Fruit fly (Drosophila melanogaster) whole organism, embryonic: ENCODE measurements around the gene CG17362.

ENCODE experiments used
- Atf3 ChIP-seq: fragments of 200-800 bp; sonication (Bioruptor generic); optimal IDR thresholded peaks from 3 replicates; lab custom pipeline; 2016; ENCODE audit warnings: missing biosample characterization, missing genetic modification characterization
- CG10147 ChIP-seq: fragments of 200-800 bp; sonication (Bioruptor generic); optimal IDR thresholded peaks from 2 replicates; lab custom pipeline; 2019; ENCODE audit warnings: missing biosample characterization, mild to moderate bottlenecking, missing genetic modification characterization, moderate library complexity
- CG10209 ChIP-seq: fragments of 200-800 bp; sonication (Bioruptor generic); optimal IDR thresholded peaks from 3 replicates; lab custom pipeline; 2017; ENCODE audit warnings: missing biosample characterization, mild to moderate bottlenecking, missing genetic modification characterization, missing genetic modification reagents
- CG11504 ChIP-seq: fragments of 200-800 bp; sonication (Bioruptor generic); optimal IDR thresholded peaks from 3 replicates; lab custom pipeline; 2019; ENCODE audit warnings: missing biosample characterization, mild to moderate bottlenecking, missing genetic modification characterization, moderate library complexity
- CG13287 ChIP-seq: fragments of 200-800 bp; sonication (Bioruptor generic); IDR thresholded peaks from 2 replicates; pipeline ENCODE4 v1.3.6; 2022; ENCODE audit warnings: missing biosample characterization, missing genetic modification characterization; ENCODE audit not compliant: partially characterized antibody
- CG14710 ChIP-seq: fragments of 200-800 bp; sonication (Bioruptor generic); optimal IDR thresholded peaks from 3 replicates; lab custom pipeline; 2019; ENCODE audit warnings: missing biosample characterization, mild to moderate bottlenecking, missing genetic modification characterization, moderate library complexity
- CG2120 ChIP-seq: fragments of 200-800 bp; sonication (Bioruptor generic); optimal IDR thresholded peaks from 3 replicates; lab custom pipeline; 2016; ENCODE audit warnings: missing biosample characterization, missing genetic modification characterization
- CG31365 ChIP-seq: fragments of 200-800 bp; sonication (Bioruptor generic); optimal IDR thresholded peaks from 2 replicates; lab custom pipeline; 2018; ENCODE audit warnings: missing biosample characterization, mild to moderate bottlenecking, missing genetic modification characterization
- CG3163 ChIP-seq: fragments of 200-800 bp; sonication (Bioruptor generic); optimal IDR thresholded peaks from 3 replicates; lab custom pipeline; 2016; ENCODE audit warnings: missing biosample characterization, missing genetic modification characterization
- CG34376 ChIP-seq: fragments of 200-800 bp; sonication (Bioruptor generic); optimal IDR thresholded peaks from 2 replicates; lab custom pipeline; 2018; ENCODE audit warnings: missing biosample characterization, mild to moderate bottlenecking, missing genetic modification characterization
- CG3838 ChIP-seq: fragments of 200-800 bp; sonication (Bioruptor generic); optimal IDR thresholded peaks from 3 replicates; lab custom pipeline; 2016; ENCODE audit warnings: missing biosample characterization, missing genetic modification characterization
- CG5180 ChIP-seq: fragments of 200-800 bp; sonication (Bioruptor generic); optimal IDR thresholded peaks from 3 replicates; lab custom pipeline; 2017; ENCODE audit warnings: missing biosample characterization, missing genetic modification characterization, mild to moderate bottlenecking, moderate library complexity, missing genetic modification reagents
- CG6272 ChIP-seq: fragments of 200-800 bp; sonication (Bioruptor generic); IDR thresholded peaks from 2 replicates; pipeline ENCODE4 v1.3.6; 2022; ENCODE audit warnings: missing biosample characterization, missing genetic modification characterization
- CG7839 ChIP-seq: fragments of 200-800 bp; sonication (Bioruptor generic); optimal IDR thresholded peaks from 3 replicates; lab custom pipeline; 2018; ENCODE audit warnings: missing biosample characterization, mild to moderate bottlenecking, missing genetic modification characterization, moderate library complexity
- CG8478 ChIP-seq: fragments of >200 bp; optimal IDR thresholded peaks from 2 replicates; lab custom pipeline; 2018
- CG8765 ChIP-seq: fragments of 200-800 bp; sonication (Bioruptor generic); IDR thresholded peaks from 2 replicates; pipeline ENCODE4 v1.3.6; 2022; ENCODE audit warnings: missing biosample characterization, missing genetic modification characterization
- CG9876 ChIP-seq: fragments of 200-800 bp; sonication (Bioruptor generic); optimal IDR thresholded peaks from 2 replicates; lab custom pipeline; 2016; ENCODE audit warnings: missing biosample characterization, missing genetic modification characterization
- Camta ChIP-seq: fragments of 200-800 bp; sonication (Bioruptor generic); optimal IDR thresholded peaks from 2 replicates; lab custom pipeline; 2016; ENCODE audit warnings: missing biosample characterization, missing genetic modification characterization
- CkIIα-i1 ChIP-seq: fragments of 200-800 bp; sonication (Bioruptor generic); IDR thresholded peaks from 2 replicates; pipeline ENCODE4 v1.3.6; 2022; ENCODE audit warnings: missing biosample characterization, missing genetic modification characterization
- Dad ChIP-seq: fragments of 200-800 bp; sonication (Bioruptor generic); optimal IDR thresholded peaks from 3 replicates; lab custom pipeline; 2016; ENCODE audit warnings: missing biosample characterization, missing genetic modification characterization
- Dll ChIP-seq: fragments of 200-800 bp; sonication (Bioruptor generic); IDR thresholded peaks from 4 replicates; pipeline ENCODE4 v1.3.6; 2022; ENCODE audit warnings: missing biosample characterization, missing genetic modification characterization; ENCODE audit not compliant: partially characterized antibody
- Elba2 ChIP-seq: fragments of 200-800 bp; sonication (Bioruptor generic); optimal IDR thresholded peaks from 3 replicates; lab custom pipeline; 2016; ENCODE audit warnings: missing biosample characterization, missing genetic modification characterization
- Fer2 ChIP-seq: fragments of 200-800 bp; sonication (Bioruptor generic); optimal IDR thresholded peaks from 2 replicates; lab custom pipeline; 2018; ENCODE audit warnings: missing biosample characterization, mild to moderate bottlenecking, missing genetic modification characterization, moderate library complexity
- H2.0 ChIP-seq: fragments of 200-800 bp; sonication (Bioruptor generic); IDR thresholded peaks from 2 replicates; pipeline ENCODE4 v1.3.6; 2022; ENCODE audit warnings: missing biosample characterization, missing genetic modification characterization
- HLH4C ChIP-seq: fragments of 200-800 bp; sonication (Bioruptor generic); IDR thresholded peaks from 3 replicates; pipeline ENCODE4 v1.3.6; 2022; ENCODE audit warnings: missing biosample characterization, missing genetic modification characterization; ENCODE audit not compliant: partially characterized antibody
- Hmr ChIP-seq: fragments of 200-800 bp; sonication (Bioruptor generic); optimal IDR thresholded peaks from 3 replicates; lab custom pipeline; 2017; ENCODE audit warnings: mild to moderate bottlenecking, missing biosample characterization, missing genetic modification reagents, missing genetic modification characterization
- Hr39 ChIP-seq: fragments of >200 bp; optimal IDR thresholded peaks from 2 replicates; lab custom pipeline; 2017
- Jarid2 ChIP-seq: fragments of 200-800 bp; sonication (Bioruptor generic); optimal IDR thresholded peaks from 3 replicates; lab custom pipeline; 2017; ENCODE audit warnings: mild to moderate bottlenecking, missing biosample characterization, missing genetic modification reagents, missing genetic modification characterization
- Lhr ChIP-seq: fragments of 200-800 bp; sonication (Bioruptor generic); optimal IDR thresholded peaks from 3 replicates; lab custom pipeline; 2017; ENCODE audit warnings: mild to moderate bottlenecking, missing biosample characterization, missing genetic modification reagents, missing genetic modification characterization
- Mad ChIP-seq: fragments of 200-800 bp; sonication (Bioruptor generic); optimal IDR thresholded peaks from 2 replicates; lab custom pipeline; 2016; ENCODE audit warnings: missing biosample characterization, missing genetic modification characterization
- PHDP ChIP-seq: fragments of 200-800 bp; sonication (Bioruptor generic); optimal IDR thresholded peaks from 3 replicates; lab custom pipeline; 2018; ENCODE audit warnings: missing biosample characterization, mild to moderate bottlenecking, missing genetic modification characterization, moderate library complexity
- ato ChIP-seq: fragments of 200-800 bp; sonication (Bioruptor generic); IDR thresholded peaks from 2 replicates; pipeline ENCODE4 v1.3.6; 2022; ENCODE audit warnings: missing biosample characterization, missing genetic modification characterization; ENCODE audit not compliant: partially characterized antibody
- caup ChIP-seq: fragments of 200-800 bp; sonication (Bioruptor generic); optimal IDR thresholded peaks from 3 replicates; lab custom pipeline; 2017; ENCODE audit warnings: missing biosample characterization, mild to moderate bottlenecking, missing genetic modification characterization, moderate library complexity; ENCODE audit not compliant: severe bottlenecking
- chm ChIP-seq: fragments of 200-800 bp; sonication (Bioruptor generic); IDR thresholded peaks from 2 replicates; pipeline ENCODE4 v1.3.6; 2022; ENCODE audit warnings: missing biosample characterization, missing genetic modification characterization
- danr ChIP-seq: fragments of 200-800 bp; sonication (Bioruptor generic); IDR thresholded peaks from 2 replicates; pipeline ENCODE4 v1.3.6; 2022; ENCODE audit warnings: missing biosample characterization, missing genetic modification characterization
- fd96Cb ChIP-seq: fragments of 200-800 bp; sonication (Bioruptor generic); optimal IDR thresholded peaks from 2 replicates; lab custom pipeline; 2018; ENCODE audit warnings: missing biosample characterization, mild to moderate bottlenecking, missing genetic modification characterization, moderate library complexity
- jigr1 ChIP-seq: fragments of 200-800 bp; sonication (Bioruptor generic); IDR thresholded peaks from 3 replicates; pipeline ENCODE4 v1.3.6; 2022; ENCODE audit warnings: missing biosample characterization, missing genetic modification characterization
- kni ChIP-seq: fragments of 200-800 bp; sonication (Bioruptor generic); optimal IDR thresholded peaks from 3 replicates; lab custom pipeline; 2017; ENCODE audit warnings: mild to moderate bottlenecking, missing biosample characterization, missing genetic modification reagents, missing genetic modification characterization
- mld ChIP-seq: fragments of 200-800 bp; sonication (Bioruptor generic); IDR thresholded peaks from 3 replicates; pipeline ENCODE4 v1.3.6; 2022; ENCODE audit warnings: missing biosample characterization, missing genetic modification characterization; ENCODE audit not compliant: partially characterized antibody
- odd ChIP-seq: fragments of 200-800 bp; sonication (Bioruptor generic); optimal IDR thresholded peaks from 2 replicates; lab custom pipeline; 2017; ENCODE audit warnings: missing biosample characterization, mild to moderate bottlenecking, missing genetic modification characterization
- pb ChIP-seq: fragments of 200-800 bp; sonication (Bioruptor generic); optimal IDR thresholded peaks from 3 replicates; lab custom pipeline; 2016; ENCODE audit warnings: missing biosample characterization, missing genetic modification characterization
- pfk ChIP-seq: fragments of 200-800 bp; sonication (Bioruptor generic); optimal IDR thresholded peaks from 2 replicates; lab custom pipeline; 2018; ENCODE audit warnings: missing biosample characterization, mild to moderate bottlenecking, missing genetic modification characterization, moderate library complexity
- pzg ChIP-seq: fragments of 200-800 bp; sonication (Bioruptor generic); optimal IDR thresholded peaks from 3 replicates; lab custom pipeline; 2018; ENCODE audit warnings: missing biosample characterization, mild to moderate bottlenecking, missing genetic modification characterization, moderate library complexity
- sc ChIP-seq, 3 experiments: fragments of >200 bp in 2 of 3; fragments of 200-800 bp in 1 of 3; sonication (Bioruptor generic) in 1 of 3; optimal IDR thresholded peaks; 2 replicates in 2 of 3; 3 replicates in 1 of 3; lab custom pipeline; 2017; ENCODE audit warnings: mild to moderate bottlenecking in 1 of 3, missing biosample characterization in 1 of 3, missing genetic modification characterization in 1 of 3, missing genetic modification reagents in 1 of 3
- tna ChIP-seq: fragments of 200-800 bp; sonication (Bioruptor generic); IDR thresholded peaks from 2 replicates; pipeline ENCODE4 v1.3.6; 2022; ENCODE audit warnings: missing biosample characterization, missing genetic modification characterization; ENCODE audit not compliant: partially characterized antibody
- twi ChIP-seq: fragments of 200-800 bp; optimal IDR thresholded peaks from 2 replicates; lab custom pipeline; 2019; ENCODE audit warnings: missing biosample characterization, mild to moderate bottlenecking, missing genetic modification characterization, moderate library complexity
- wdn ChIP-seq: fragments of 200-800 bp; sonication (Bioruptor generic); IDR thresholded peaks from 2 replicates; pipeline ENCODE4 v1.3.6; 2022; ENCODE audit warnings: missing biosample characterization, missing genetic modification characterization
- zf30C ChIP-seq: fragments of 200-800 bp; sonication (Bioruptor generic); optimal IDR thresholded peaks from 3 replicates; lab custom pipeline; 2018; ENCODE audit warnings: missing biosample characterization, mild to moderate bottlenecking, missing genetic modification characterization

CG17362 gene

DNA sequence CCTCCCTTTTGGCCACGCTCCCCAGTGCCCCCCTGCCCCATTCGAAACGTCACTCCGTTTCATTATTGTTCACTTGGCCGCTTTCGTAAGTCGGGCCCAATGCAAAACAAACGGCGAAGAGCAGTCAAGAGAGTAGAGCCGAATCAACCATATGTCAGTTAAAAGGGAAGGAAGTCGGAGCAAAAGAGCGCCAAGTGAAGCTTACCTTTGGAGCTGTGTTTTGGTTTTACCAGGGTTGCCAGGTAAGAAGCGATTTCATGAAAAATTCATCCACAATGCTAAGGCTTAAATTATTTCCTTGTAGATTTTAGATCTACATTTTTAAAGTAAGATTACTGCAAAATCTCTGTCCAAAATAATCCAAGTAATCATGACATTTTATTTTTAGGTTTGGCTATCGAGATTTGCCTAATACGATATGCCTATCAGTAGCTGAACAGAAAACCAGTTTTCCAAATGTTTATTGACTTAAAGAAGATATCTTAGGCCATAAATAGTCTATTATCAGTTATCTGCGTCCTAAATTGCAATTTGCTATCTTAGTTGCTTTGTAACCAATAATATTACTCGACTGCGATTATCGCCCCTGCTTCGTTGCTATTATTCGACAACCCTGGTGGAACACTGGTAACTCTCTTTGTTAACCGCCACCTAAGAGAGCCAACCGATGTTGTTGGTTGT is 47.8 kb upstream of the CG17362 start (continued):
- TF ChIP-seq CG7839 = peak; percentile 93
- TF ChIP-seq HLH4C (GFP tag; lab: Robert Waterston, UW) = 0 out of 3 replicates have a peak, but pooled peaks have one; percentile 1
- peak; percentile 90 for TF ChIP-seq Camta
- TF ChIP-seq wdn = peak; percentile 50; the same call in 1 of the 2 replicates
- no peak for TF ChIP-seq pzg
- no peak for TF ChIP-seq zf30C
- TF ChIP-seq CG5180 (GFP tag; lab: Kevin White, UChicago) = peak; percentile 81
- peak; percentile 67 for TF ChIP-seq CG3838 (GFP tag; lab: Kevin White, UChicago)
- TF ChIP-seq tna (GFP tag; lab: Robert Waterston, UW) = no peak
- TF ChIP-seq CG13287 (GFP tag; lab: Robert Waterston, UW) = no peak
- peak; percentile 86 for TF ChIP-seq PHDP (tag; lab: Kevin White, UChicago)
- TF ChIP-seq mld = no peak
- no peak for TF ChIP-seq Dll
- TF ChIP-seq Jarid2 (GFP tag; lab: Kevin White, UChicago) = no peak
- peak; percentile 92 for TF ChIP-seq odd (GFP tag; lab: Kevin White, UChicago)
- TF ChIP-seq H2.0 = 0 out of 2 replicates have a peak, but pooled peaks have one; percentile 42
- TF ChIP-seq CG10147 = peak; percentile 92
- no peak for TF ChIP-seq ato
- TF ChIP-seq CG8765 (GFP tag; lab: Robert Waterston, UW) = 0 out of 2 replicates have a peak, but pooled peaks have one; percentile 50
- peak; percentile 94 for TF ChIP-seq CG11504 (tag; lab: Kevin White, UChicago)
- TF ChIP-seq pb (GFP tag; lab: Kevin White, UChicago) = peak; percentile 85
- TF ChIP-seq Fer2 = peak; percentile 65
- peak; percentile 79 for TF ChIP-seq Atf3
- no peak for TF ChIP-seq CG31365 (tag; lab: Kevin White, UChicago)
- TF ChIP-seq CG3163 (GFP tag; lab: Kevin White, UChicago) = peak; percentile 97
- peak; percentile 89 for TF ChIP-seq Dad (GFP tag; lab: Kevin White, UChicago)
- TF ChIP-seq jigr1 = peak; percentile 38; the same call in 1 of the 3 replicates
- TF ChIP-seq chm (GFP tag; lab: Robert Waterston, UW) = no peak; the same call in none of the 2 replicates
- peak; percentile 88 for TF ChIP-seq Hmr (GFP tag; lab: Kevin White, UChicago)
- no peak for TF ChIP-seq Hr39 (lab: Kevin White, UChicago)
- TF ChIP-seq kni (GFP tag; lab: Kevin White, UChicago) = peak; percentile 77
- peak; percentile 93 for TF ChIP-seq CG34376 (GFP tag; lab: Kevin White, UChicago)
- TF ChIP-seq CG14710 (tag; lab: Kevin White, UChicago) = peak; percentile 88
- TF ChIP-seq caup (GFP tag; lab: Kevin White, UChicago) = peak; percentile 86
- no peak for TF ChIP-seq pfk (GFP tag; lab: Kevin White, UChicago)
- no peak for TF ChIP-seq CG8478 (lab: Kevin White, UChicago)
- TF ChIP-seq CkIIα-i1 (GFP tag; lab: Robert Waterston, UW) = no peak
- TF ChIP-seq Mad (GFP tag; lab: Kevin White, UChicago) = peak; percentile 72
- peak; percentile 75 for TF ChIP-seq Lhr
- TF ChIP-seq sc (optimal IDR thresholded peaks at IDR 0.05; lab: Kevin White, UChicago) = no peak
- TF ChIP-seq sc (GFP tag; optimal IDR thresholded peaks at IDR 0.05; lab: Kevin White, UChicago) = peak; percentile 86
- TF ChIP-seq CG2120 (GFP tag; lab: Kevin White, UChicago) = peak; percentile 93
- peak; percentile 88 for TF ChIP-seq danr (GFP tag; lab: Robert Waterston, UW)
- TF ChIP-seq Elba2 (GFP tag; lab: Kevin White, UChicago) = no peak
- TF ChIP-seq CG6272 (GFP tag; lab: Robert Waterston, UW) = peak; percentile 61
- peak; percentile 91 for TF ChIP-seq CG10209 (GFP tag; lab: Kevin White, UChicago)
- peak; percentile 66 for TF ChIP-seq CG9876 (GFP tag; lab: Kevin White, UChicago)
- TF ChIP-seq fd96Cb (tag; lab: Kevin White, UChicago) = peak; percentile 86
- peak; percentile 81 for TF ChIP-seq twi
